Worm (Caenorhabditis elegans) whole organism, late embryonic: ENCODE results near the gene srw-26.
A peak's percentile ranks its signal among the peaks of the same experiment; 100 is the strongest.

ENCODE experiments used
- C08G9.2 ChIP-seq: sonication (generic microtip); optimal IDR thresholded peaks from 2 replicates; lab custom pipeline; 2016; ENCODE audit warnings: mild to moderate bottlenecking, missing genetic modification characterization, moderate library complexity, missing compliant biosample characterization
- F13H6.1 ChIP-seq: sonication (generic microtip); optimal IDR thresholded peaks from 2 replicates; lab custom pipeline; 2016; ENCODE audit warnings: missing genetic modification characterization, missing compliant biosample characterization
- K02D7.2 ChIP-seq: sonication (generic microtip); optimal IDR thresholded peaks from 2 replicates; lab custom pipeline; 2017; ENCODE audit warnings: mild to moderate bottlenecking, missing genetic modification characterization, missing compliant biosample characterization
- ahr-1 ChIP-seq: sonication (generic microtip); optimal IDR thresholded peaks from 2 replicates; lab custom pipeline; 2016; ENCODE audit warnings: missing genetic modification characterization, missing compliant biosample characterization
- ceh-14 ChIP-seq: sonication (generic microtip); optimal IDR thresholded peaks from 2 replicates; lab custom pipeline; 2016; ENCODE audit warnings: missing genotype, missing genetic modification characterization, missing compliant biosample characterization
- ceh-18 ChIP-seq: sonication (generic microtip); optimal IDR thresholded peaks from 2 replicates; lab custom pipeline; 2016; ENCODE audit warnings: missing genetic modification characterization, missing compliant biosample characterization
- ceh-19 ChIP-seq: fragments of 200-800 bp; sonication (Bioruptor generic); optimal IDR thresholded peaks from 2 replicates; lab custom pipeline; 2018; ENCODE audit warnings: mild to moderate bottlenecking, missing genetic modification characterization, missing compliant biosample characterization
- ceh-22 ChIP-seq: sonication (generic microtip); optimal IDR thresholded peaks from 2 replicates; lab custom pipeline; 2017; ENCODE audit warnings: missing biosample characterization, missing genetic modification characterization
- ceh-30 ChIP-seq: fragments of 150-350 bp; optimal IDR thresholded peaks from 2 replicates; lab custom pipeline; 2014; ENCODE audit warnings: missing biosample characterization, missing genetic modification characterization
- ceh-31 ChIP-seq: sonication (generic microtip); optimal IDR thresholded peaks from 2 replicates; lab custom pipeline; 2016; ENCODE audit warnings: missing genetic modification characterization, missing compliant biosample characterization
- ceh-34 ChIP-seq: sonication (generic microtip); optimal IDR thresholded peaks from 2 replicates; lab custom pipeline; 2016; ENCODE audit warnings: mild to moderate bottlenecking, missing genetic modification characterization, missing compliant biosample characterization
- ceh-45 ChIP-seq: fragments of 200-800 bp; sonication (Bioruptor generic); IDR thresholded peaks from 2 replicates; pipeline ENCODE4 v1.3.6; 2022; ENCODE audit warnings: missing genetic modification reagents, missing genetic modification characterization, missing compliant biosample characterization
- ceh-48 ChIP-seq: sonication (generic microtip); optimal IDR thresholded peaks from 2 replicates; lab custom pipeline; 2016; ENCODE audit warnings: missing genetic modification characterization, inconsistent platforms, missing compliant biosample characterization
- ceh-6 ChIP-seq: fragments of 200-800 bp; sonication (Bioruptor generic); optimal IDR thresholded peaks from 2 replicates; lab custom pipeline; 2018; ENCODE audit warnings: mild to moderate bottlenecking, missing genetic modification characterization, missing compliant biosample characterization
- ceh-9 ChIP-seq: sonication (generic microtip); optimal IDR thresholded peaks from 2 replicates; lab custom pipeline; 2016; ENCODE audit warnings: mild to moderate bottlenecking, missing genetic modification characterization, inconsistent platforms, missing compliant biosample characterization
- che-1 ChIP-seq: sonication (generic microtip); optimal IDR thresholded peaks from 2 replicates; lab custom pipeline; 2016; ENCODE audit warnings: mild to moderate bottlenecking, missing genetic modification characterization, missing compliant biosample characterization
- dve-1 ChIP-seq: sonication (generic microtip); optimal IDR thresholded peaks from 2 replicates; lab custom pipeline; 2017; ENCODE audit warnings: antibody characterized with exemption, mild to moderate bottlenecking, missing genetic modification characterization, missing compliant biosample characterization
- elt-2 ChIP-seq: sonication (generic microtip); optimal IDR thresholded peaks from 2 replicates; lab custom pipeline; 2016; ENCODE audit warnings: missing genetic modification reagents, missing genetic modification characterization, missing compliant biosample characterization
- elt-4 ChIP-seq: sonication (generic microtip); optimal IDR thresholded peaks from 2 replicates; lab custom pipeline; 2016; ENCODE audit warnings: missing genetic modification characterization, missing compliant biosample characterization
- ets-4 ChIP-seq: sonication (generic microtip); optimal IDR thresholded peaks from 2 replicates; lab custom pipeline; 2016; ENCODE audit warnings: missing genetic modification characterization, missing compliant biosample characterization
- fax-1 ChIP-seq: sonication (generic microtip); optimal IDR thresholded peaks from 2 replicates; lab custom pipeline; 2016; ENCODE audit warnings: missing genotype, missing genetic modification characterization, missing compliant biosample characterization
- fkh-6 ChIP-seq: sonication (generic microtip); optimal IDR thresholded peaks from 2 replicates; lab custom pipeline; 2016; ENCODE audit warnings: missing genetic modification characterization, missing compliant biosample characterization
- hlh-15 ChIP-seq: sonication (generic microtip); optimal IDR thresholded peaks from 2 replicates; lab custom pipeline; 2016; ENCODE audit warnings: missing genetic modification characterization, missing compliant biosample characterization
- hlh-6 ChIP-seq: sonication (generic microtip); optimal IDR thresholded peaks from 2 replicates; lab custom pipeline; 2016; ENCODE audit warnings: missing genotype, missing genetic modification characterization, missing compliant biosample characterization
- hlh-8 ChIP-seq: sonication (generic microtip); optimal IDR thresholded peaks from 2 replicates; lab custom pipeline; 2016; ENCODE audit warnings: missing genotype, missing genetic modification characterization, missing compliant biosample characterization
- lim-6 ChIP-seq: sonication (generic microtip); optimal IDR thresholded peaks from 2 replicates; lab custom pipeline; 2016; ENCODE audit warnings: missing genetic modification characterization, missing compliant biosample characterization
- madf-2 ChIP-seq: sonication (generic microtip); optimal IDR thresholded peaks from 2 replicates; lab custom pipeline; 2017; ENCODE audit warnings: missing genetic modification characterization, missing compliant biosample characterization
- mec-3 ChIP-seq: sonication (generic microtip); optimal IDR thresholded peaks from 2 replicates; lab custom pipeline; 2016; ENCODE audit warnings: borderline replicate concordance, missing genetic modification characterization, missing compliant biosample characterization
- nfya-1 ChIP-seq: sonication (generic microtip); optimal IDR thresholded peaks from 2 replicates; lab custom pipeline; 2017; ENCODE audit warnings: missing genetic modification characterization, mild to moderate bottlenecking, missing compliant biosample characterization, antibody characterized with exemption, moderate library complexity
- nhr-232 ChIP-seq: sonication (generic microtip); optimal IDR thresholded peaks from 2 replicates; lab custom pipeline; 2016; ENCODE audit warnings: missing genetic modification characterization, missing compliant biosample characterization
- npax-4 ChIP-seq: sonication (generic microtip); optimal IDR thresholded peaks from 2 replicates; lab custom pipeline; 2016; ENCODE audit warnings: missing genetic modification characterization, missing compliant biosample characterization
- odd-2 ChIP-seq: sonication (generic microtip); optimal IDR thresholded peaks from 2 replicates; lab custom pipeline; 2017; ENCODE audit warnings: antibody characterized with exemption, mild to moderate bottlenecking, missing genetic modification characterization, missing compliant biosample characterization
- pag-3 ChIP-seq: sonication (generic microtip); optimal IDR thresholded peaks from 2 replicates; lab custom pipeline; 2016; ENCODE audit warnings: missing compliant biosample characterization, missing genetic modification characterization, borderline replicate concordance
- pha-4 ChIP-seq: fragments of 150-350 bp; optimal IDR thresholded peaks from 2 replicates; lab custom pipeline; 2018; ENCODE audit warnings: missing biosample characterization, missing genetic modification reagents, missing genetic modification characterization
- pros-1 ChIP-seq: fragments of 150-350 bp; optimal IDR thresholded peaks from 2 replicates; lab custom pipeline; 2014; ENCODE audit warnings: missing biosample characterization, missing genetic modification reagents, missing genetic modification characterization
- rnt-1 ChIP-seq: sonication (generic microtip); optimal IDR thresholded peaks from 2 replicates; lab custom pipeline; 2016; ENCODE audit warnings: missing genetic modification characterization, missing compliant biosample characterization
- sdc-2 ChIP-seq: sonication (generic microtip); optimal IDR thresholded peaks from 2 replicates; lab custom pipeline; 2016; ENCODE audit warnings: missing genotype, missing genetic modification characterization, missing compliant biosample characterization
- sox-2 ChIP-seq: fragments of 200-800 bp; sonication (Bioruptor generic); IDR thresholded peaks from 2 replicates; pipeline ENCODE4 v1.3.6; 2022; ENCODE audit warnings: missing genetic modification reagents, missing genetic modification characterization, missing compliant biosample characterization
- sox-4 ChIP-seq: sonication (generic microtip); optimal IDR thresholded peaks from 2 replicates; lab custom pipeline; 2017; ENCODE audit warnings: mild to moderate bottlenecking, missing genetic modification characterization, inconsistent platforms, missing compliant biosample characterization
- ttx-3 ChIP-seq: sonication (generic microtip); optimal IDR thresholded peaks from 2 replicates; lab custom pipeline; 2016; ENCODE audit warnings: missing genetic modification reagents, missing genetic modification characterization, missing compliant biosample characterization
- unc-86 ChIP-seq: sonication (generic microtip); optimal IDR thresholded peaks from 2 replicates; lab custom pipeline; 2016; ENCODE audit warnings: missing genetic modification characterization, missing compliant biosample characterization
- zip-5 ChIP-seq: sonication (generic microtip); optimal IDR thresholded peaks from 2 replicates; lab custom pipeline; 2016; ENCODE audit warnings: missing genetic modification characterization, missing compliant biosample characterization
- ztf-16 ChIP-seq: sonication (generic microtip); optimal IDR thresholded peaks from 2 replicates; lab custom pipeline; 2017; ENCODE audit warnings: missing genetic modification characterization, missing compliant biosample characterization

The srw-26 gene

DNA sequence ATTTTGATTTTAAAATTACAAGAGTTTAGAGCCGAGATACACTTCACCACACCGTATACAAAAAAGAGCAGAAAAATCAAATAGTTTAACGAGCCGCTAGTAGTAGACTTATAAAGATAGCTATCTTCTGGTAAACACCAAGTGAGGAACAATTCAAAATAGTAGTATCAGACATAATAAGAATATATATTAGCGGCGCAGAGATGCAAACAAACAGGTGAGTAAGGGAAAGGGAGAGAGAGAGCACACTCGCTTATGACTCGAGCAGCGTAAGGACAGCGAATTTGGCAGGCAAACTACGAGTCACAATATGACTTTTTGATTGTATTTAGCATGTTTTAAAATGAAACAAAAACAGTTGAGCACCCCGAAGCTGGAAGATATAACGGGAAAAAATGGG lies 41.0 kb downstream of the srw-26 start:
- TF ChIP-seq ceh-48 (tag; lab: Kevin White, UChicago) (no peak), nhr-232 (tag; lab: Kevin White, UChicago) (no peak), fkh-6 (tag; lab: Kevin White, UChicago) (no peak)

DNA sequence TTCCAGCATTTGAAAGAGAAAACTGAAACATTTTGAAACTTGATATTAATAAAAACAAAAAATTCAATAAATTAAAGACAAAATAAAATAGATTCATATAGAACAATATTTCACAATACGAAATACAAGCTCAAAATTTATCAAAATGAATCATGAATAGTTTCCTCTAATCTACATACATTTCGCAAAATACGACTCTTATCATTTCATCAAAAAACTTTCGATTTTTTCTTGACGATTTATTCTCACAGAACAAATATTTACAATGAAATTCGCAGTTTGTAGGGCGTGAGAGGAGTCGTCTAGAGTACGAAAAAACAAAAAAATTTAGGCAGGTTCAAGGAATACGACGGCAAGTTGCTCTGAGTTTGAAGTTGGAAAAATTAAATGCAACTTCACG lies 42.2 kb downstream of the srw-26 start:
- TF ChIP-seq madf-2 (no peak), npax-4 (tag; lab: Kevin White, UChicago) (no peak)
- TF ChIP-seq, all 69 proteins: peak for 0

DNA sequence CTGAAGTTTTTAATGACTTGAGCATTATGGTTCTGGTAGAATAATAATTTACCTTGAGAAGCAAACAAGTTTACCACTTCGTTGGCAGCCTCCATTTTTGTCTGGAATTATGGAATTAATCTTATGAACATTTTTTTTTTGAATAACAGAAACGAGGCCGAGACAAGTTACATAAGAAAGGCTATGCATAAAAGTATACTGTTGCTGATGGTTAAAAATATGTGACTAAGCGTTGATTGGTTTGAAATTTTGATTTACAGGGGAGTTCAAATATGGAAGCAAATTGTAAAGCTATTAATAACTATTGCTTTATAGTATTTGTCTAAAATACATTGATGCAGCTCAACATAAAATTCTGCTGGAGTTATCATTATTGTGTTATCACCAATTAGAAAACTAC lies 43.5 kb downstream of the srw-26 start, which contains the start of gene cgt-1:
Gene cgt-1 (minus strand): TSS at position 101 of the 400 bp plus-strand sequence.
- no peak for TF ChIP-seq sdc-2 (tag; lab: Kevin White, UChicago)
- TF ChIP-seq sox-2, result no peak
- TF ChIP-seq lim-6 (tag; lab: Kevin White, UChicago), result no peak
- TF ChIP-seq ets-4 (tag; lab: Kevin White, UChicago), result no peak
- no peak for TF ChIP-seq unc-86 (tag; lab: Kevin White, UChicago)
- TF ChIP-seq rnt-1, result no peak
- TF ChIP-seq ceh-45 (GFP tag; lab: Robert Waterston, UW), result no peak
- TF ChIP-seq nhr-232 (tag; lab: Kevin White, UChicago), result no peak
- TF ChIP-seq ceh-22, result no peak
- TF ChIP-seq hlh-8 (tag; lab: Kevin White, UChicago), result no peak
- no peak for TF ChIP-seq ceh-14 (tag; lab: Kevin White, UChicago)
- TF ChIP-seq hlh-6 (tag; lab: Kevin White, UChicago), result no peak
- TF ChIP-seq fax-1, result no peak
- no peak for TF ChIP-seq pha-4 (tag; lab: Kevin White, UChicago)
- no peak for TF ChIP-seq ceh-6 (GFP tag; lab: Kevin White, UChicago)

DNA sequence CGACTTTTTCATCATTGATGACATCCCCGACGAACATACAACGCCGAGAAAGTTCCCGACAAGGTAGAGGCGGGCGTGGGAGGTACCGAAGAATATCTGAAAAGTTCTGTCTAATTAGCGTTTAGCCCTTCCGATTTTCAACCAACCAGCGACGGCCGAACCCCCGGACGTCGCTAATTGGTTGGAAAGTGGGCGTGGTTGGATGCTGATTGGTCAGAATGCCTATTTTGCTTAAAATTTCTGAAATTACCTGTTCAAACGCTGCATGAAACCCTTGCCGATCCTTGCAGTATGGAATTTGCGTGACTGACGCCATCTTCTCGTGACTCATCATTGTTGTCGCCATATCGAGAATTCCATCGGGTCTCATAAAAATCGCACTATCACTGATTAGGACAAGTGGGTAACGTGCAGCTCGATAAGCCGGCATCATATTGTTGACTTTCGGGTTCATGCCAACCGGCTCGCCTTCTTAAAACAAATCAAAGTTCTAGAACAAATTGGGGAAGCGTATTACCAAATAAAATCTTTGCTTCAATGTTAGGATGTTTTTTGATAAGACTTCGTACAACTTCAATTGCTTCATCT lies 44.5 kb downstream of the srw-26 start:
- TF ChIP-seq ceh-34, result no peak
- TF ChIP-seq ceh-22, result no peak
- no peak for TF ChIP-seq F13H6.1 (tag; lab: Kevin White, UChicago)
- TF ChIP-seq sdc-2 (tag; lab: Kevin White, UChicago), result no peak
- no peak for TF ChIP-seq sox-2
- peak; percentile 34 for TF ChIP-seq nfya-1
- peak; percentile 66 for TF ChIP-seq elt-2 (tag; lab: Kevin White, UChicago)
- no peak for TF ChIP-seq hlh-15
- TF ChIP-seq ceh-31 (tag; lab: Kevin White, UChicago), result no peak
- TF ChIP-seq pha-4 (tag; lab: Kevin White, UChicago), result no peak
- no peak for TF ChIP-seq ceh-30 (tag; lab: Kevin White, UChicago)
- TF ChIP-seq pros-1 (tag; lab: Kevin White, UChicago), result no peak
- TF ChIP-seq ahr-1 (tag; lab: Kevin White, UChicago), result no peak
- no peak for TF ChIP-seq ceh-19 (GFP tag; lab: Kevin White, UChicago)
- TF ChIP-seq ceh-18, result no peak
- TF ChIP-seq ttx-3, result no peak

DNA sequence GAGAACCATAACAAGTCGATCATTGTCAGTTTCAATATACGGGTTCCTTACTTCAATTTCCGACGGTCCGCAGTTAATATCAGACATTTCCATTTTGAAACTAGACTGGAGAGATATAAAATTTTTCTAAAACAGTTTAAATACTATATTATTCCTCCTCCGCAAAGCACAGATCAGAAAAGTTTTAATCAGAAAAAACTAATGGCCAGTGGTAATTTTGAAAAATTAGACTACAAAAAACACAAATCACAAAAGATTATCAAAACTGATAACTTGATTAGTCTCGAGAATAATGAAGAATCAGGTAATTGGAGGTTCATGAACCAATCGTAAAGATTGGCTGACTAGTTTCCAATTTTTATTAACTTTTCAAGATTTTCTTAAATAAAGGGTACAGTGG lies 46.3 kb downstream of the srw-26 start, which contains the start of gene T06C12.9:
Gene T06C12.9 (minus strand): TSS at position 101 of the 400 bp plus-strand sequence.
- TF ChIP-seq npax-4 (tag; lab: Kevin White, UChicago), result no peak
- no peak for TF ChIP-seq odd-2 (tag; lab: Kevin White, UChicago)
- no peak for TF ChIP-seq sox-4 (tag; lab: Kevin White, UChicago)
- TF ChIP-seq mec-3 (tag; lab: Kevin White, UChicago), result no peak
- TF ChIP-seq elt-4 (tag; lab: Kevin White, UChicago), result no peak
- no peak for TF ChIP-seq rnt-1
- TF ChIP-seq ztf-16, result no peak
- no peak for TF ChIP-seq ceh-30 (tag; lab: Kevin White, UChicago)
- no peak for TF ChIP-seq dve-1 (tag; lab: Kevin White, UChicago)
- TF ChIP-seq ahr-1 (tag; lab: Kevin White, UChicago), result no peak
- TF ChIP-seq pag-3 (tag; lab: Kevin White, UChicago), result no peak
- TF ChIP-seq C08G9.2 (tag; lab: Kevin White, UChicago), result no peak
- no peak for TF ChIP-seq K02D7.2 (tag; lab: Kevin White, UChicago)
- TF ChIP-seq ceh-22, result no peak
- no peak for TF ChIP-seq F13H6.1 (tag; lab: Kevin White, UChicago)
- TF ChIP-seq ceh-9, result no peak
- TF ChIP-seq zip-5 (tag; lab: Kevin White, UChicago), result no peak
- no peak for TF ChIP-seq che-1 (tag; lab: Kevin White, UChicago)
